ENCODE assay signal across 3 worm cellular contexts in the genomic region with DNA sequence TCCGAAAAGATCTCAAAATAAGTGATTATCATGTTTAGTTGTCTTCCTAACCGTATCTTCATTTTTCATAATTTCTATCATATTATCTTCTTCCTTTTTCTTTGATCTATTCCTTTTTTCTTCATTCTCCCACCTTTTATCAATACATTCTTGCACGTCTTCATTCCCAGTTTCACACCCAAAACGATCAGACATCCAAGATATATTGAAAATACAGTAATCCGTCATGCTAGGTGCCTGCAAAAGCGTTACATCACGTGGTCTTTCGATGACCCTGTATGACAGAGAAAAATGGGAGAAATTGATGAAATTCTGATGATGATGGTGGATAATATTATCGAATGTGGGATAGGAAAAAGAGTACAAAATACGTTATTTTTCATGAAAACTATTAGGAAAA.
TF ChIP-seq lines count a peak whose summit lies in the region.

No protein-coding gene starts in this region.

TF ChIP-seq in whole organism, L1 larva, 84 proteins besides CTCF, POLR2A, EP300 and RAD21 (continued from another document and continues in another):
- TF ChIP-seq swsn-7 (tag; optimal IDR thresholded peaks at IDR 0.05; lab: Kevin White, UChicago) (no peak), snu-23 (GFP tag; optimal IDR thresholded peaks at IDR 0.05; lab: Kevin White, UChicago) (peak; percentile 80), skn-1 (tag; optimal IDR thresholded peaks at IDR 0.05; lab: Kevin White, UChicago) (no peak), mep-1 (tag; optimal IDR thresholded peaks at IDR 0.05; lab: Kevin White, UChicago) (peak; percentile 43), grh-1 (GFP tag; IDR thresholded peaks at IDR 0.05; lab: Robert Waterston, UW) (peak; percentile 38; the same call in 1 of the 2 replicates), lin-35 (GFP tag; optimal IDR thresholded peaks at IDR 0.05; lab: Kevin White, UChicago) (peak in 1 of 2 experiments; percentile 63), dpl-1 (GFP tag; optimal IDR thresholded peaks at IDR 0.05; lab: Kevin White, UChicago) (peak in 1 of 3 experiments; percentile 21), sox-4 (tag; optimal IDR thresholded peaks at IDR 0.05; lab: Kevin White, UChicago) (no peak), mef-2 (tag; optimal IDR thresholded peaks at IDR 0.05; lab: Kevin White, UChicago) (no peak), hlh-4 (tag; optimal IDR thresholded peaks at IDR 0.05; lab: Kevin White, UChicago) (no peak), nhr-11 (tag; optimal IDR thresholded peaks at IDR 0.05; lab: Kevin White, UChicago) (no peak), jun-1 (tag; optimal IDR thresholded peaks at IDR 0.05; lab: Kevin White, UChicago) (no peak), nhr-20 (tag; optimal IDR thresholded peaks at IDR 0.05; lab: Kevin White, UChicago) (peak; percentile 95), nhr-90 (tag; optimal IDR thresholded peaks at IDR 0.05; lab: Kevin White, UChicago; ENCODE audit: poor library complexity) (peak; percentile 77), ces-1 (GFP tag; optimal IDR thresholded peaks at IDR 0.05; lab: Kevin White, UChicago) (no peak), C16A3.4 (tag; optimal IDR thresholded peaks at IDR 0.05; lab: Kevin White, UChicago) (peak; percentile 22), ztf-4 (tag; optimal IDR thresholded peaks at IDR 0.05; lab: Kevin White, UChicago) (peak; percentile 18), lin-39 (tag; optimal IDR thresholded peaks at IDR 0.05; lab: Kevin White, UChicago) (no peak), hpl-2 (GFP tag; optimal IDR thresholded peaks at IDR 0.05; lab: Kevin White, UChicago) (no peak), fkh-4 (tag; optimal IDR thresholded peaks at IDR 0.05; lab: Kevin White, UChicago; ENCODE audit: borderline replicate concordance) (no peak), efl-1 (optimal IDR thresholded peaks at IDR 0.05; lab: Kevin White, UChicago) (no peak), efl-1 (GFP tag; optimal IDR thresholded peaks at IDR 0.05 in 1 of 2; lab: Kevin White, UChicago) (no peak), egl-27 (tag; optimal IDR thresholded peaks at IDR 0.05; lab: Kevin White, UChicago) (no peak), mab-9 (GFP tag; IDR thresholded peaks at IDR 0.05; lab: Robert Waterston, UW) (no peak), unc-30 (tag; optimal IDR thresholded peaks at IDR 0.05; lab: Kevin White, UChicago) (no peak), ets-5 (GFP tag; IDR thresholded peaks at IDR 0.05; lab: Robert Waterston, UW) (no peak), ceh-88 (GFP tag; IDR thresholded peaks at IDR 0.05; lab: Robert Waterston, UW) (no peak), nhr-12 (tag; optimal IDR thresholded peaks at IDR 0.05; lab: Kevin White, UChicago) (no peak), ceh-8 (GFP tag; optimal IDR thresholded peaks at IDR 0.05; lab: Kevin White, UChicago) (no peak), nhr-71 (tag; optimal IDR thresholded peaks at IDR 0.05; lab: Kevin White, UChicago) (peak; percentile 83), lir-3 (tag; optimal IDR thresholded peaks at IDR 0.05; lab: Kevin White, UChicago; ENCODE audit: poor library complexity) (no peak), efl-3 (GFP tag; optimal IDR thresholded peaks at IDR 0.05; lab: Kevin White, UChicago) (peak; percentile 32), nhr-85 (tag; lab: Kevin White, UChicago) (peak; percentile 96), pqm-1 (tag; optimal IDR thresholded peaks at IDR 0.05; lab: Kevin White, UChicago) (no peak), F16B12.6 (tag; optimal IDR thresholded peaks at IDR 0.05; lab: Kevin White, UChicago) (no peak), nhr-19 (GFP tag; conservative IDR thresholded peaks at IDR 0.05; lab: Robert Waterston, UW) (peak; percentile 21; the same call in 1 of the 2 replicates), dsc-1 (tag; optimal IDR thresholded peaks at IDR 0.05; lab: Kevin White, UChicago) (no peak), lin-15B (tag; optimal IDR thresholded peaks at IDR 0.05; lab: Kevin White, UChicago) (no peak), Y116A8C.19 (tag; optimal IDR thresholded peaks at IDR 0.05; lab: Kevin White, UChicago; ENCODE audit: borderline replicate concordance) (no peak), fkh-8 (tag; optimal IDR thresholded peaks at IDR 0.05; lab: Kevin White, UChicago) (no peak), nhr-47 (tag; optimal IDR thresholded peaks at IDR 0.05; lab: Kevin White, UChicago) (peak; percentile 52), ceh-63 (GFP tag; optimal IDR thresholded peaks at IDR 0.05; lab: Kevin White, UChicago) (no peak), xbp-1 (tag; optimal IDR thresholded peaks at IDR 0.05; lab: Kevin White, UChicago) (peak; percentile 3)

TF ChIP-seq in whole organism, L2 larva, 48 proteins besides CTCF, POLR2A, EP300 and RAD21 (continued from another document):
- peak; percentile 8 for TF ChIP-seq Y55F3AM.14 (GFP tag; optimal IDR thresholded peaks at IDR 0.05; lab: Kevin White, UChicago)
- peak; percentile 92 for TF ChIP-seq nhr-21 (tag; optimal IDR thresholded peaks at IDR 0.05; lab: Kevin White, UChicago)
- TF ChIP-seq nhr-12 (tag; optimal IDR thresholded peaks at IDR 0.05; lab: Kevin White, UChicago): no peak
- TF ChIP-seq sma-3 (GFP tag; optimal IDR thresholded peaks at IDR 0.05; lab: Kevin White, UChicago): peak; percentile 84
- TF ChIP-seq nhr-129 (tag; optimal IDR thresholded peaks at IDR 0.05; lab: Kevin White, UChicago): peak; percentile 45
- peak; percentile 44 for TF ChIP-seq gmeb-1 (tag; optimal IDR thresholded peaks at IDR 0.05; lab: Kevin White, UChicago)
- peak; percentile 92 for TF ChIP-seq sma-9 (GFP tag; optimal IDR thresholded peaks at IDR 0.05; lab: Kevin White, UChicago)
- TF ChIP-seq sma-9 (tag; optimal IDR thresholded peaks at IDR 0.05; lab: Kevin White, UChicago): no peak
- TF ChIP-seq nhr-25 (tag; optimal IDR thresholded peaks at IDR 0.05; lab: Kevin White, UChicago): peak; percentile 73
- peak; percentile 13 for TF ChIP-seq crh-2 (tag; optimal IDR thresholded peaks at IDR 0.05; lab: Kevin White, UChicago)

TF ChIP-seq in whole organism, L4 larva, 104 proteins besides CTCF, POLR2A, EP300 and RAD21 (continued from another document):
- TF ChIP-seq dmd-6 (GFP tag; IDR thresholded peaks at IDR 0.05; lab: Robert Waterston, UW) (peak; percentile 59), ceh-20 (GFP tag; IDR thresholded peaks at IDR 0.05; lab: Robert Waterston, UW) (no peak)
